Worm (Caenorhabditis elegans): Measurements from ENCODE around the gene srz-58.

srz-58 gene

DNA sequence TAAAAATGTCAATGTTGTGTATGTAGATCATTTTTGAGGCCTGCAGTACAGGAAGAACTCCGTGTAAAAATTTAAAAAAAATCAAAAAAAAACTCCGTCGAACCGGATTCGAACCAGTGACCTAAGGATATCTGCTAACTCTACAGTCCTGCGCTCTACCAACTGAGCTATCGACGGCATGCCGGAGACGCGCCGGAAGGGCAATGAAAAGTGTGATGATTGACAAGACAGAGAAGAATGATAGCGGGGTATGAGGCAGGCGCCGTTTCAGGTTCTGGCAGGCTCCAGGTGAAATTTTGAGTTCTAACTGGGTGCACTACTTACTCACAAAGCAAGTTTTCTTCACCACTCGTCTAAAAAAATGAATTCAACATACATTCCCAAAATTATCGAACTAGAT lies at the start of gene srz-58:
Gene srz-58, plus strand, starts transcription at position 362 of the 400 bp plus-strand sequence.
- no peak for TF ChIP-seq unc-62 (GFP tag; optimal IDR thresholded peaks at IDR 0.05)

- no peak for TF ChIP-seq unc-62 (GFP tag; optimal IDR thresholded peaks at IDR 0.05)
Measured at ce11 chrV:17272112-17272511, 45.8 kb upstream of the srz-58 start.

DNA sequence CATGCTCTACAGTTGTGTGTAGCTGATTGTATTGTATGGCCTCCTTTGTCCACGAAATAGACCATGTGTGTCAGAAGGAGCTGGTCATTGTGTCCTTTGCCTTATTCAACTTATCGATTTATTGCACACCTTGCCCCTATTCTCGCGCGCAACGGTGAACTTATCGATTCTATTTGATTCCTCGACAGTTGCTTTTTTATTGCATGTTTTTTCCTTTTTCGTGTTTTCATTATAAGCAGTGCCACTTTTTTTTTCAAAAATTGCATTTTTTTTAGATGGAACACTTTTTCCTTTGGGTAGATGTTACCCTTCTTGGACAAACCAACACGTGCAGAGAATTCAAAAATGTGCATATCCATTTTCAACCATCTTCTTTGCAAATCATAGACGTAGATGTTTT lies 44.7 kb upstream of the srz-58 start, which contains the start of gene K10G4.10:
Gene K10G4.10, plus strand, starts transcription at position 301 of the 400 bp plus-strand sequence.
- TF ChIP-seq unc-62 (GFP tag; optimal IDR thresholded peaks at IDR 0.05), result no peak

- no peak for TF ChIP-seq unc-62 (GFP tag; optimal IDR thresholded peaks at IDR 0.05)
Measured at ce11 chrV:17284159-17284558, 33.8 kb upstream of the srz-58 start.

ce11 chrV:17292740-17293139 lies 25.2 kb upstream of the srz-58 start:
- no peak for TF ChIP-seq unc-62 (GFP tag; optimal IDR thresholded peaks at IDR 0.05)

DNA sequence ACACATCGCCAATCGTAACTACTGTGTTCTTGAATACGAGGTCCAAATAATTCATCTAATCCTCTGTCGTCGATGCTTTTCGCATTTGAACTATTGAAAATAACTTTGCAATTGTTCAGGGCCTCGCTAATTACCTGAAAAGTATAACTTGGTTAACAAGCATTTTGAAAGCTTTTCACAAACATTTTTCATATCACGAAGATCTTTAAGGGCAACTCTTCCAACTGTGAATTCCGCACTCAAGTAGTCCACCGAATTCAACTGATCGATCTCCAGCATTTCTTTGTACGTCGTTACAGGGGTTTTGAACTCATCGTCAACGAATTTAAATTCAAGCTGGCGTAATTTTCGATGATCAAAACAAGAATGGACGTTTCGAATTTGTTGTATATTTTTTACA lies 21.5 kb upstream of the srz-58 start:
- no peak for TF ChIP-seq unc-62 (GFP tag; optimal IDR thresholded peaks at IDR 0.05)

ce11 chrV:17298657-17299056 lies 19.3 kb upstream of the srz-58 start:
- TF ChIP-seq unc-62 (GFP tag; optimal IDR thresholded peaks at IDR 0.05), result no peak

ce11 chrV:17301375-17301774 lies 16.6 kb upstream of the srz-58 start, which contains the start of gene K10G4.5:
Gene K10G4.5 (minus strand): TSS chrV:17301475.
- no peak for TF ChIP-seq unc-62 (GFP tag; optimal IDR thresholded peaks at IDR 0.05)

DNA sequence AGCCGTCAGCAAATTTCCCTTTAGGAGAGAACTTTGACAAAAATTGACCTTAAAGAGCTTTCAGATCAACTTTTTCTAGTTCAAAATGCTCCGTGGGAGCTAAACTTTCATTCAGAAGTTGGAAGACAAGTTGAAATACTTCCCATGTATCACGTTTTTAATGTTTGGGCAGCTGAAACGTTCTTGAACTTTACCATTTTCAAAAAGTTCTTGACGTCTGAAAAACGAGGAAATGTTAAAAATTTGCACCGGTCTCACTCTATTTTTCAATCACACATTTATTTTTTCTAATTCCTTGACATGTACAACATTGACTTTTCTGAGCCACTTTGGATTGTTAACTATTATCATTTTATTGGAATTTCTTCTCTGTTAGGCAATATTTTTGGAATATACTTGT lies 15.2 kb upstream of the srz-58 start, which contains the start of gene sri-70:
Gene sri-70, plus strand, starts transcription at position 301 of the 400 bp plus-strand sequence.
- no peak for TF ChIP-seq unc-62 (GFP tag; optimal IDR thresholded peaks at IDR 0.05)

- no peak for TF ChIP-seq unc-62 (GFP tag; optimal IDR thresholded peaks at IDR 0.05)
Measured at ce11 chrV:17303392-17303791, 14.6 kb upstream of the srz-58 start.

ce11 chrV:17307926-17308325 lies 10.0 kb upstream of the srz-58 start:
- no peak for TF ChIP-seq unc-62 (GFP tag; optimal IDR thresholded peaks at IDR 0.05)

- TF ChIP-seq unc-62 (GFP tag; optimal IDR thresholded peaks at IDR 0.05), result no peak
Measured at ce11 chrV:17312386-17312785, 5.6 kb upstream of the srz-58 start, which contains the start of gene Y61B8B.3. Gene Y61B8B.3 (minus strand): TSS chrV:17312486.

ce11 chrV:17315063-17315462 lies 2.9 kb upstream of the srz-58 start, which contains the start of gene F31E9.6:
Gene F31E9.6 (minus strand): TSS chrV:17315153.
- no peak for TF ChIP-seq unc-62 (GFP tag; optimal IDR thresholded peaks at IDR 0.05)

ce11 chrV:17317297-17317696 lies 650 bp upstream of the srz-58 start:
- TF ChIP-seq unc-62 (GFP tag; optimal IDR thresholded peaks at IDR 0.05), result no peak

DNA sequence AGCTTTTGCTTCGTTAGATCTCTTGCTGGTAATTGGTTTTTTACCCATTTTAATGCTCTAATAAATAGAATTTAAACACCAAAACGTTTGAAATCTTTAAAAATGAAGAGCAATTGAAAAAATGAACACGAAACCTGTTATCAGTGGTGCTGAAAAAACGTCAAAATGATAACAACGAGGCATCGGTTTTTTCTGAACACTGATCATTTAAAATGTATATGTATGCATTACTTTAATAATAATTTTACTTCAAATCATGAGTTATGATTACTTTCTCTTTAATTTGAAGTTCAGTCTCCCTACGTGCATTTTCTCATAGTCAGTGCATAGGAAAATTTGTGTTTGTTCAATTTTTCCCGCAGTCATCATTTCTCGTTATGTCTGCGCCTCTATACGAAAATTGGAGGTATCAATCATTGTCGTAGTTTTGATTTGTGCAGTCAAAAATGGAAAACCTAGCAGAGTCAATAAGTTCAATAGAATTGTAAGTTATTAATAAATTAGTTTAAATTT lies 4.5 kb downstream of the srz-58 start, which contains the start of gene F31E9.3:
Gene F31E9.3, plus strand, starts transcription at position 194 of the 513 bp plus-strand sequence.
- TF ChIP-seq unc-62 (GFP tag; optimal IDR thresholded peaks at IDR 0.05), result no peak

DNA sequence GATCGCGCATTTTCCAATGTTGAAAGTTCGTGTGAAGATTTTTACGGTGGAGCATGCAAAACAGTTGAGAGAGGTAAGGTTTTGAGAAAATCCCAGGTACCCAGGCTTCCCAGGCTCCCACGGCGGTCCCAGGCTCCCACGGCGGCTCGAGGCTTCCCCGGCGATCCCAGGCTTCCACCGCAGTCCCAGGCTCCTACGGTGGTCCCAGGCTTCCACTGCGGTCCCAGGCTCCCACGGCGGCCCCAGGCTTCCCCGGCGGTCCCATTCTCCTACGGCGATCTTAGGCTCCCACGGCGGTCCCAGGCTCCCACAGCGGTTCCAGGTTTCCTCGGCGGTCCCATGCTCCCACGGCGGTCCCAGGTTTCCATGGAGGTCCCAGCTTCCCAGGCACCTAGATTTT lies 5.9 kb downstream of the srz-58 start:
- TF ChIP-seq unc-62 (GFP tag; optimal IDR thresholded peaks at IDR 0.05), result no peak

DNA sequence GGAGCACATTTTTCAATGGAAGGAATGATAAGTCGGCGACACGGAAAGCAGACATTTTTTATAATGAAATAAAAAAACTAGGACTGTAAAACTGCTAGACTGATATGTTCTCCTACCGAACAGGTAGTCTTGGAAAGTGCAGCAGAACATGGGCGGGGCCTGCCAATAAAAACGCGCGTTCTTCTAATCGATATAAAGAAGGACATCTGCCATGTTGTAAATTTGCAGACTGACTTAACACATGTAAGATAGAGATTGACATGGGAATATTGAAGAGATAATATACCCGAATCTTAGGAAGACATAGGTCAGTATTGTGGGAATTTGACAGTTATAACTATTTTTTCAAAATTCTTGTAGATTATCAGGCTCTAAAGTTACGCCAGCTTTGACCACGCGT lies 9.9 kb downstream of the srz-58 start, which contains the start of gene sdz-16:
Gene sdz-16, minus strand, starts transcription at position 101 of the 400 bp plus-strand sequence.
- no peak for TF ChIP-seq unc-62 (GFP tag; optimal IDR thresholded peaks at IDR 0.05)

DNA sequence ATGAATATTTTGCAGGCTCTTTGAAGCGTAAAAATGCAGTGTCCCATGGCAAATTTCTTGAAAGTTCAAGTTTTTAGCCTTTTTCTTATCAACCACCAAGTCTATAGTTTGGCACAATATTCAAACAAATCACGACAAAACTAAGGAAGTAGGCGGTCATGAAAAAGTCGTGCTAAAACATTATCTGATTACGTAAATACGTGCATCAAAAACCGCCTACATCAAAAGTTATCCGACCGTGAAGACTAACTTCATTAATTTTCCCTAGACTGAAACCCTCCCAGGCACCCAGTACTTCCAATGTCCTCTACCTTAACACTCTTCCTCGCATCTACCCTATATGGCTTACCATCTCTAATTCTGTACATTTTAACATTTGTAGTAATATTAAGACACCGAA lies 10.6 kb downstream of the srz-58 start, which contains the start of gene srg-44:
Gene srg-44, plus strand, starts transcription at position 301 of the 400 bp plus-strand sequence.
- no peak for TF ChIP-seq unc-62 (GFP tag; optimal IDR thresholded peaks at IDR 0.05)
